Worm (Caenorhabditis elegans) whole organism, L2 larva: ENCODE measurements around the gene F39B3.3.

ENCODE experiments used
- C34F6.9 ChIP-seq: fragments of 150-350 bp; optimal IDR thresholded peaks from 2 replicates; lab custom pipeline; 2014; ENCODE audit warnings: missing biosample characterization, missing genetic modification characterization
- F13H6.1 ChIP-seq: sonication (generic microtip); optimal IDR thresholded peaks from 2 replicates; lab custom pipeline; 2016; ENCODE audit warnings: missing genetic modification characterization, missing compliant biosample characterization
- aly-2 ChIP-seq: fragments of 150-350 bp; optimal IDR thresholded peaks from 2 replicates; lab custom pipeline; 2014; ENCODE audit warnings: missing biosample characterization, missing genetic modification characterization
- ama-1 ChIP-seq: fragments of 150-350 bp; optimal IDR thresholded peaks from 2 replicates; lab custom pipeline; 2018; ENCODE audit warnings: inconsistent platforms
- blmp-1 ChIP-seq: sonication (generic microtip); optimal IDR thresholded peaks from 2 replicates; lab custom pipeline; 2017; ENCODE audit warnings: missing genetic modification characterization, mild to moderate bottlenecking, missing compliant biosample characterization, antibody characterized with exemption, moderate library complexity; ENCODE audit not compliant: insufficient read depth
- ceh-16 ChIP-seq: fragments of 150-350 bp; optimal IDR thresholded peaks from 2 replicates; lab custom pipeline; 2014; ENCODE audit warnings: missing biosample characterization, missing genetic modification characterization
- crh-2 ChIP-seq: sonication (generic microtip); optimal IDR thresholded peaks from 2 replicates; lab custom pipeline; 2017; ENCODE audit warnings: missing biosample characterization, missing genetic modification characterization
- egl-27 ChIP-seq: sonication (generic microtip); optimal IDR thresholded peaks from 3 replicates; lab custom pipeline; 2017; ENCODE audit warnings: missing biosample characterization, missing genetic modification reagents, missing genetic modification characterization
- elt-1 ChIP-seq: fragments of 150-350 bp; optimal IDR thresholded peaks from 2 replicates; lab custom pipeline; 2014; ENCODE audit warnings: missing biosample characterization, missing genetic modification characterization
- fos-1 ChIP-seq: fragments of 150-350 bp; optimal IDR thresholded peaks from 2 replicates; lab custom pipeline; 2014; ENCODE audit warnings: missing biosample characterization, missing genetic modification characterization
- lin-13 ChIP-seq: fragments of 150-350 bp; optimal IDR thresholded peaks from 2 replicates; lab custom pipeline; 2014; ENCODE audit warnings: missing biosample characterization, missing genetic modification reagents, missing genetic modification characterization
- lin-39 ChIP-seq: fragments of 150-350 bp; optimal IDR thresholded peaks from 2 replicates; lab custom pipeline; 2014; ENCODE audit warnings: missing biosample characterization, missing genetic modification reagents, missing genetic modification characterization
- lsy-2 ChIP-seq, 2 experiments: fragments of 150-350 bp in 1 of 2; sonication (generic microtip) in 1 of 2; optimal IDR thresholded peaks; 2 replicates each; lab custom pipeline; 2014 to 2017; ENCODE audit warnings: missing biosample characterization in 2 of 2, missing genetic modification characterization in 2 of 2
- mab-5 ChIP-seq: fragments of 150-350 bp; optimal IDR thresholded peaks from 2 replicates; lab custom pipeline; 2014; ENCODE audit warnings: missing biosample characterization, missing genetic modification characterization
- mbf-1 ChIP-seq: sonication (generic microtip); optimal IDR thresholded peaks from 2 replicates; lab custom pipeline; 2017; ENCODE audit warnings: missing biosample characterization, missing genetic modification characterization
- mdl-1 ChIP-seq, 2 experiments: fragments of 150-350 bp in 1 of 2; sonication (generic microtip) in 1 of 2; optimal IDR thresholded peaks; 2 replicates each; lab custom pipeline; 2017; ENCODE audit warnings: missing biosample characterization in 2 of 2, missing genetic modification characterization in 2 of 2
- nhr-10 ChIP-seq: sonication (generic microtip); optimal IDR thresholded peaks from 2 replicates; lab custom pipeline; 2017; ENCODE audit warnings: missing biosample characterization, missing genetic modification characterization
- nhr-11 ChIP-seq: fragments of 150-350 bp; optimal IDR thresholded peaks from 2 replicates; lab custom pipeline; 2014; ENCODE audit warnings: missing biosample characterization, missing genetic modification characterization
- nhr-12 ChIP-seq: fragments of 150-350 bp; optimal IDR thresholded peaks from 2 replicates; lab custom pipeline; 2014; ENCODE audit warnings: missing biosample characterization, missing genetic modification characterization
- nhr-129 ChIP-seq: fragments of 150-350 bp; optimal IDR thresholded peaks from 2 replicates; lab custom pipeline; 2014; ENCODE audit warnings: missing biosample characterization, missing genetic modification characterization
- nhr-21 ChIP-seq: fragments of 150-350 bp; optimal IDR thresholded peaks from 2 replicates; lab custom pipeline; 2014; ENCODE audit warnings: missing biosample characterization, missing genetic modification characterization
- nhr-23 ChIP-seq: fragments of 150-350 bp; optimal IDR thresholded peaks from 2 replicates; lab custom pipeline; 2014; ENCODE audit warnings: missing biosample characterization, missing genetic modification reagents, missing genetic modification characterization
- nhr-25 ChIP-seq: fragments of 150-350 bp; sonication (generic microtip); optimal IDR thresholded peaks from 3 replicates; lab custom pipeline; 2014; ENCODE audit warnings: missing biosample characterization, missing genetic modification characterization
- nhr-77 ChIP-seq: fragments of 150-350 bp; optimal IDR thresholded peaks from 2 replicates; lab custom pipeline; 2014; ENCODE audit warnings: missing biosample characterization, missing genetic modification characterization
- sem-4 ChIP-seq: fragments of 150-350 bp; optimal IDR thresholded peaks from 2 replicates; lab custom pipeline; 2014; ENCODE audit warnings: missing biosample characterization, missing genetic modification reagents, missing genetic modification characterization
- skn-1 ChIP-seq: sonication (generic microtip); optimal IDR thresholded peaks from 2 replicates; lab custom pipeline; 2017; ENCODE audit warnings: missing biosample characterization, missing genetic modification characterization
- sma-3 ChIP-seq: sonication (generic microtip); optimal IDR thresholded peaks from 2 replicates; lab custom pipeline; 2016; ENCODE audit warnings: missing genetic modification reagents, missing genetic modification characterization, missing compliant biosample characterization
- sma-9 ChIP-seq, 2 experiments: fragments of 150-350 bp in 1 of 2; sonication (generic microtip) in 1 of 2; optimal IDR thresholded peaks; 2 replicates each; lab custom pipeline; 2014 to 2016; ENCODE audit warnings: missing genetic modification characterization in 2 of 2, mild to moderate bottlenecking in 1 of 2, missing biosample characterization in 1 of 2, missing compliant biosample characterization in 1 of 2, missing genetic modification reagents in 1 of 2, moderate library complexity in 1 of 2
- snpc-4 ChIP-seq: fragments of 150-350 bp; optimal IDR thresholded peaks from 2 replicates; lab custom pipeline; 2014; ENCODE audit warnings: missing biosample characterization, missing genetic modification characterization
- unc-39 ChIP-seq: fragments of 150-350 bp; optimal IDR thresholded peaks from 2 replicates; lab custom pipeline; 2014; ENCODE audit warnings: missing biosample characterization, missing genetic modification characterization
- unc-55 ChIP-seq: fragments of 150-350 bp; sonication (generic microtip); optimal IDR thresholded peaks from 3 replicates; lab custom pipeline; 2014; ENCODE audit warnings: missing biosample characterization, missing genetic modification reagents, missing genetic modification characterization
- unc-62 ChIP-seq: fragments of 150-350 bp; optimal IDR thresholded peaks from 2 replicates; lab custom pipeline; 2014; ENCODE audit warnings: missing biosample characterization, missing genetic modification reagents, missing genetic modification characterization
- zag-1 ChIP-seq: fragments of 150-350 bp; optimal IDR thresholded peaks from 2 replicates; lab custom pipeline; 2014; ENCODE audit warnings: missing biosample characterization, missing genetic modification characterization
- ztf-1 ChIP-seq: fragments of 200-800 bp; sonication (Bioruptor generic); conservative IDR thresholded peaks from 2 replicates; pipeline ENCODE4 v1.3.6; 2022; ENCODE audit warnings: missing genetic modification characterization, missing compliant biosample characterization
- ztf-4 ChIP-seq: fragments of 150-350 bp; optimal IDR thresholded peaks from 2 replicates; lab custom pipeline; 2014; ENCODE audit warnings: missing biosample characterization, missing genetic modification characterization

F39B3.3 gene

DNA sequence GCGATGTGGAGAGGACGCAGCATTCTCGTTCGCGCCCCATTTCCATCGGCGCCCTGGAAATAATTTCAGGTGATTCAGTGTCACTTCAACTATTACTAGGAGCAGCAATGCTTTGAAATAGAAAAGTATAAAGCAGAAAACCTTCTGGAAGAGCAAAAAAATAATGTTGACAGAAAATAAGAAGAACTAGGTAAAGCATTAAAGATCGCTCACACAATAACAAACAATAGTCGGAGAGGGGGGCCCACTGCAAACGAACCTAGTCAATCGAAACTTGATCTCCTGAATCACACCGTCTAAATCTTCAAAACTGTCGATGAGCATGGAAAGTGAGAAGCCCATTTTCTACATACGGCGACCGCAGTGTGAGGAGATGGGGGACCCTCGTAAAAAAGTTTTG, 49.0 kb upstream of the F39B3.3 start:
- TF ChIP-seq snpc-4 (tag; lab: Kevin White, UChicago) (no peak), nhr-11 (no peak), lin-39 (tag; lab: Kevin White, UChicago) (no peak), unc-62 (GFP tag; lab: Kevin White, UChicago) (no peak), C34F6.9 (no peak), nhr-23 (no peak)

DNA sequence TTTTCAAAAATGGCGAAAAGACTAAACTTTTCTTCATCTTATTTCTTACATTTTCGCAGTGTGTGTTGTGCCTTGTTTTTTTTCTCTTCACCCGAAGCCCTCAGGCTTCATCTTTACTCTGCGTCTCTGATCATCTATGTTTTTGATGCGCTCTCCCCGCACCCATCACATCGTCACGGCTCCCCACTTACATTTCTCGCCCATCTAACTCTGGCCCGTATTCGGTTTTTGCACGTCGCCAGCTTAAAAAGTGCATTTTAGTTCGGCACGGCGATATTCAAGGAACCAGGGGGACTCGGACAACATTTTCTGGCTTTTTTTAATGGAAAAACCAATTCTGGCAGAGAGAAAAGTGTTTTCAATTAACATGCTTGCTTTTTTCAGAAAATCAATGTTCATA, 48.5 kb upstream of the F39B3.3 start:
- TF ChIP-seq sem-4 (tag; lab: Kevin White, UChicago) (peak; percentile 20), lsy-2 (tag; optimal IDR thresholded peaks at IDR 0.05; lab: Kevin White, UChicago) (peak in 1 of 2 experiments; percentile 41), mab-5 (peak; percentile 10), mdl-1 (tag; optimal IDR thresholded peaks at IDR 0.05; lab: Kevin White, UChicago) (peak in 1 of 2 experiments; percentile 41), F13H6.1 (peak; percentile 61), snpc-4 (tag; lab: Kevin White, UChicago) (peak; percentile 16), skn-1 (tag; lab: Kevin White, UChicago) (no peak), crh-2 (tag; lab: Kevin White, UChicago) (peak; percentile 41), egl-27 (tag; lab: Kevin White, UChicago) (no peak), C34F6.9 (peak; percentile 62), lin-39 (tag; lab: Kevin White, UChicago) (no peak), zag-1 (tag; lab: Kevin White, UChicago) (peak; percentile 63), ama-1 (lab: Kevin White, UChicago) (peak; percentile 16), nhr-129 (peak; percentile 55), unc-55 (GFP tag; lab: Kevin White, UChicago) (peak; percentile 52), sma-9 (GFP tag; optimal IDR thresholded peaks at IDR 0.05; lab: Kevin White, UChicago) (peak; percentile 39), sma-9 (tag; optimal IDR thresholded peaks at IDR 0.05; lab: Kevin White, UChicago) (no peak), elt-1 (tag; lab: Kevin White, UChicago) (no peak), ztf-4 (peak; percentile 26), mbf-1 (tag; lab: Kevin White, UChicago) (no peak), nhr-25 (no peak), unc-62 (GFP tag; lab: Kevin White, UChicago) (no peak), sma-3 (GFP tag; lab: Kevin White, UChicago) (no peak)

DNA sequence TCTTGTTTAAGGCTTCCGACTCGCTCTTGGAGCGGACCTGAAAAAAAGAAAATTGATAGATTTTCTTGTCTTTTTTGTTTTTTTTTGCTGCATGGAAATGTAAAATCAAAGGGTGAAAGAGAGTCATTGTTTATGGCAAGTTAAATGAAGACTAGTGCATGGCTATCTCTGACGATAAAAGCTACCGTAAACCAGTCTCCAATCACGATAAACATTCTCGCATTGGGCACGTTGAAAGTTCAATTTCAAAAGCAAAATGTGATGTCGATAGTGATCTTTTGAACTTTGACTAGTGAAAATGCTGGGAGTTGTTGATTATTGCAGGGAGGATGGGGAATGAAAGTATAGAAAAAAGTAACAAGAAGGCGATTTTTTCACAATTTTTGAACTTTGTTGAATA, 47.7 kb upstream of the F39B3.3 start:
- TF ChIP-seq mab-5 (no peak), fos-1 (tag; lab: Kevin White, UChicago) (no peak), nhr-129 (peak; percentile 17), snpc-4 (tag; lab: Kevin White, UChicago) (no peak)

DNA sequence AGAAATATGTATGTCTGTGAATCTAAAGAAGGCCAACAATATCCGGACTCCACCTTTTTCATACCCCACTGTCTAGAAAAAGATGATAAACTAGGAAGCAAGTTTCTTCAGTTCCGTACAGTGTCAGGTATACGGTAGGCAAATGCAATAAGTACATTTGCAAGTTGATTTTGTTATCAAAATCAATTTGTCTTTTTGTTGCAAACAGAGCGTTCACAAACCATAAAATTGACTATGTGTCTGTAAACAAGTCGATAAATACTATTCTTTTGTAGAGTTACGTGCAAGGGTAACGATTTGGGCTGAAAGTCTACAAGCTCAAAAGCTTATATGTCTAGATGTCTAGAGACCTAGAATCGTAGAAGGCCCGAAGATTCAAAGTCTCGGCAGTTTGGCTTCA, 46.8 kb upstream of the F39B3.3 start:
- TF ChIP-seq nhr-10 (no peak), mab-5 (no peak), nhr-21 (tag; lab: Kevin White, UChicago) (no peak)

DNA sequence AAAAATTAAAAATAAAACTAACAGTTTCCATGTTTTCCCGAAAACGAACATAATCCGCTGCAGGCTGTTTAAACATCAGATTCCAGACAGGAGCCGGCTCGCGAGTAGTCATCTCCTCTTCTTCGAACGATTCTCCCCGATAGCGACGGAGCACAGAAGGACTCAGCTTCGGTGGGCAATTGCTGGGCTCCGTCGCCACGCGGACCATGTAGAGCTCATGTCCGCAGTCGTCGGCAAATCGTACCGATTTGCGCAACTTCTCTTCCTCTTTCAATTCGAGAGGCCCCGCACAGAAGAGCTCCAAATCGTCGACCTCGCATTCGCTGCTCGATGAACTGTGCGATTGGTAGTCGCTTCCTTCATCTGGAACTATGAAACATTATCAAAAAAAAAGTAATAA, 46.3 kb upstream of the F39B3.3 start:
- no peak for TF ChIP-seq zag-1 (tag; lab: Kevin White, UChicago)
- no peak for TF ChIP-seq blmp-1 (tag; lab: Kevin White, UChicago)
- TF ChIP-seq lin-39 (tag; lab: Kevin White, UChicago), result no peak
- TF ChIP-seq unc-55 (GFP tag; lab: Kevin White, UChicago), result no peak
- TF ChIP-seq ceh-16, result no peak
- TF ChIP-seq mbf-1 (tag; lab: Kevin White, UChicago), result no peak
- TF ChIP-seq nhr-11, result no peak
- TF ChIP-seq ama-1 (lab: Kevin White, UChicago), result no peak
- TF ChIP-seq mab-5, result no peak
- no peak for TF ChIP-seq ztf-4

DNA sequence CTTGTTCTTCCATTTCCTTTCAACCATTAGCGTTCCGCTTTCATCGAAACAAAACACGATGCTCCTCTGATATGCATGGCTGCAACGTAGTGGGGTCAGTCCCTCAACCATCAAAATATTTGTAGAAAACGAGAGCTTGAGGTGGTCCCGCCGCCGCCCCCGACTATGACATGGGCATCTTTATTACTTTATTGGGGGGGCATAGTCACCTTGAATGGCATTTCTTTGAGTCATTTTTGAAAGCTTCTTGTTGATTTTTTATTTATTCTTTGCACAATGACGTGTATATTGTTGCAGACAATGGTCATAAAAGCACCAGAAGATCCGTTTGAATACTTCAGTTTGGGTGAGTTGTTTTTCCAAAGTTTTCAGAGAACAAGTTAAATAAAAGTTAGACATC, 35.3 kb upstream of the F39B3.3 start, which contains the start of gene ncs-7:
TSS of gene ncs-7 (plus strand) at position 301 of the 400 bp plus-strand sequence.
- TF ChIP-seq lin-13 (GFP tag; lab: Kevin White, UChicago), result no peak
- no peak for TF ChIP-seq sma-3 (GFP tag; lab: Kevin White, UChicago)
- no peak for TF ChIP-seq nhr-129

DNA sequence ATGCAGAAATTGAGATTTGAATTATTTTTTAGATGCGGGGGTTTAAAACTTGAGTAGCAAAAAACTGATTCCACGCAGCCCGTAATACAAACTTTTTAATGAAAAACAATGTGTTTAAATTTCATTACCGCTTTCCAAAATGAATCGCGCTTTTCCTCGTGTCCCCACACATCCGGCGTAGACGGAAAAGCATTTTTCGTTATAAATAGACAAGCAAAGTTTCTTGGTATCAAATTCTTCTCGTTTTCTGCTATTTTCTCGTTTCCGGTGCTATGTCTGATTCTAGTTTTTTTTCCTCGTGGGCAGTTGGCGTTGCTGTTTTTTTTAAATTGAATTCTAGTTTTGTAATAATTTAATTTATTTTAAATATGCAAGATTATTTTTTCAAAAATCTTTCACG, 34.1 kb upstream of the F39B3.3 start:
- TF ChIP-seq ztf-1 (GFP tag; lab: Robert Waterston, UW) (no peak), nhr-77 (tag; lab: Kevin White, UChicago) (no peak), zag-1 (tag; lab: Kevin White, UChicago) (no peak), ama-1 (lab: Kevin White, UChicago) (no peak), blmp-1 (tag; lab: Kevin White, UChicago) (no peak), egl-27 (tag; lab: Kevin White, UChicago) (no peak), C34F6.9 (no peak), unc-62 (GFP tag; lab: Kevin White, UChicago) (no peak), unc-39 (tag; lab: Kevin White, UChicago) (no peak), aly-2 (no peak), lin-13 (GFP tag; lab: Kevin White, UChicago) (no peak), nhr-12 (tag; lab: Kevin White, UChicago) (no peak), nhr-129 (no peak), sma-9 (GFP tag; optimal IDR thresholded peaks at IDR 0.05; lab: Kevin White, UChicago) (no peak), sma-9 (tag; optimal IDR thresholded peaks at IDR 0.05; lab: Kevin White, UChicago) (no peak)
